Worm (Caenorhabditis elegans): Measurements from ENCODE around the gene F53E4.2.

Gene F53E4.2

DNA sequence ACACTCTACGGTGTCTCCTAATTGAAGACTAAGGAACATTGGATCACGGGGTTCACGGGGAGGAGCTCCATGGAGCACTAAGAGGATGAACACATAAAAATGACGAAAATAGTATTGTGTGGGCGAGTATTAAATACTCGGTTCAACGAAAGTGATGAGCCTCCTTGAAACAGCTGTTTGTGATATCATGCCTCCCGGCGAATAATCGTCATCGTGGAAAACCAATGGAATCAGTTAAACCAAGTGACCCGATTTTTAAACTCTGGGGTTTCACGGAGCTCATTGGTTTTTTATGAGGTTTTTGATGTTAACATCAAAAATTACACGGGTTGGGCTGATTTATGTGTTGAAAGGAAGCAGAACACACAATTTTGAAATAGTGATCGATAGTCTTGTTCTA is 7.4 kb downstream of the F53E4.2 start:
- TF ChIP-seq T26A8.4 (GFP tag; IDR thresholded peaks at IDR 0.05) (peak; percentile 17; the same call in 1 of the 2 replicates), aha-1 (tag) (peak; percentile 80), lsy-2 (tag; optimal IDR thresholded peaks at IDR 0.05) (no peak), nhr-111 (GFP tag; optimal IDR thresholded peaks at IDR 0.05) (no peak), egl-43 (GFP tag; IDR thresholded peaks at IDR 0.05) (no peak), zag-1 (tag; optimal IDR thresholded peaks at IDR 0.05) (no peak), F49E8.2 (tag; optimal IDR thresholded peaks at IDR 0.05; ENCODE audit: borderline replicate concordance) (no peak), Y5F2A.4 (GFP tag; optimal IDR thresholded peaks at IDR 0.05) (no peak), nhr-25 (tag; optimal IDR thresholded peaks at IDR 0.05; ENCODE audit: borderline replicate concordance, insufficient read depth) (no peak), tra-1 (GFP tag; IDR thresholded peaks at IDR 0.05) (0 out of 2 replicates have a peak, but pooled peaks have one; percentile 32), saeg-2 (GFP tag; IDR thresholded peaks at IDR 0.05) (no peak), spr-1 (tag; optimal IDR thresholded peaks at IDR 0.05) (no peak), skn-1 (tag; optimal IDR thresholded peaks at IDR 0.05) (no peak), jun-1 (tag; optimal IDR thresholded peaks at IDR 0.05) (no peak), egl-27 (tag; optimal IDR thresholded peaks at IDR 0.05) (no peak), hlh-30 (tag; optimal IDR thresholded peaks at IDR 0.05; ENCODE audit: insufficient read depth) (no peak), lin-1 (GFP tag; IDR thresholded peaks at IDR 0.05) (no peak), nhr-11 (tag; optimal IDR thresholded peaks at IDR 0.05) (no peak), pqm-1 (tag; optimal IDR thresholded peaks at IDR 0.05) (no peak)

DNA sequence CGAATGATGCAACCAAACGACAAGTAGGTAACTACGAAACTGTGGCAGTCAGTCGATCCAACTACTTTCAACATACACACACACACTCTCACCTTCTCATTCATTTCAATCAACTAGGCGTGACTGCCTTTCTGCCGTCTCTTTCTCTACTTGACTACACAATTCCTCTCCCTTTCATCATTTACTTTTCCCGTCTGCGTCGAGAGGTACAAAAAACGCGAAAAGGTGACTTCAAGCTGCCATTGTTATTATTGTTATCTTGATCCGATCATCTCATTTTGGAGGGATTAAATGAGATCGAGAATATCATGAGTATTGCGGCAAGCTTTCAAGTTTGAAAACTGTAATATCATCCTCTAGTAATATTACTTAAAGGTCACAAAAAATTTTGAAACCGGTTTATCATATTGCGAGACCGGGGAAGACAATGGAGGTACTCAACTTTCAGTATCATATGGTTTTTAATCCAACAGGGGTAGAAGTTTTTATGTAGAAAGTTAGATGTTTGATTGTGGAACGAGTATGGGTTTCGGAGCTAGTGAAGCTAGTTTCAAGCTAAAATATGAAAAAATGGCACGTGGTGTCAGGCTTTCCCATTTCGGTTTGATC is 9.9 kb downstream of the F53E4.2 start:
- TF ChIP-seq skn-1 (tag; optimal IDR thresholded peaks at IDR 0.05) (no peak), lsy-2 (tag; optimal IDR thresholded peaks at IDR 0.05) (peak in 1 of 2 experiments; percentile 42), egl-43 (GFP tag; IDR thresholded peaks at IDR 0.05) (0 out of 2 replicates have a peak, but pooled peaks have one; percentile 35), ctbp-1 (GFP tag; IDR thresholded peaks at IDR 0.05) (0 out of 2 replicates have a peak, but pooled peaks have one; percentile 40), dmd-6 (GFP tag; IDR thresholded peaks at IDR 0.05) (peak; percentile 55), nhr-77 (tag; optimal IDR thresholded peaks at IDR 0.05) (peak; percentile 44), nhr-6 (tag; optimal IDR thresholded peaks at IDR 0.05) (peak; percentile 41), mep-1 (tag; optimal IDR thresholded peaks at IDR 0.05) (peak; percentile 55), nhr-11 (tag; optimal IDR thresholded peaks at IDR 0.05) (peak; percentile 60), nhr-48 (tag; optimal IDR thresholded peaks at IDR 0.05) (peak; percentile 13), zip-11 (GFP tag; IDR thresholded peaks at IDR 0.05) (no peak), hlh-30 (tag; optimal IDR thresholded peaks at IDR 0.05; ENCODE audit: insufficient read depth) (peak; percentile 73), dve-1 (tag; optimal IDR thresholded peaks at IDR 0.05; ENCODE audit: insufficient read depth) (peak; percentile 92), mes-2 (tag; optimal IDR thresholded peaks at IDR 0.05; ENCODE audit: poor library complexity, severe bottlenecking) (peak; percentile 42), dmd-9 (GFP tag; IDR thresholded peaks at IDR 0.05) (no peak), ceh-20 (GFP tag; IDR thresholded peaks at IDR 0.05) (no peak), hif-1 (tag; optimal IDR thresholded peaks at IDR 0.05) (peak in 1 of 2 experiments; percentile 26), T20F7.1 (GFP tag; optimal IDR thresholded peaks at IDR 0.05) (peak; percentile 38), hlh-11 (tag; optimal IDR thresholded peaks at IDR 0.05) (peak; percentile 71), pqm-1 (tag; optimal IDR thresholded peaks at IDR 0.05) (peak; percentile 1), F10B5.3 (tag; optimal IDR thresholded peaks at IDR 0.05) (no peak), mxl-3 (GFP tag; optimal IDR thresholded peaks at IDR 0.05) (peak; percentile 44), daf-16 (GFP tag; optimal IDR thresholded peaks at IDR 0.05) (no peak), daf-16 (tag; optimal IDR thresholded peaks at IDR 0.05) (peak; percentile 30), mxl-2 (GFP tag; conservative IDR thresholded peaks at IDR 0.05) (no peak), nhr-28 (tag; optimal IDR thresholded peaks at IDR 0.05) (peak; percentile 96), mdl-1 (tag; optimal IDR thresholded peaks at IDR 0.05) (peak in 1 of 2 experiments; percentile 36)

Measured in whole organism, L4 larva.